Fruit fly (Drosophila melanogaster) whole organism, embryonic: Measurements from ENCODE around the gene bab1.

Experiments used
- BEAF-32 ChIP-seq: fragments of 200-800 bp; sonication (Bioruptor generic); optimal IDR thresholded peaks from 3 replicates; lab custom pipeline; 2017; ENCODE audit warnings: missing biosample characterization, missing genetic modification characterization, mild to moderate bottlenecking, moderate library complexity, missing genetic modification reagents
- Blimp-1 ChIP-seq: fragments of 200-800 bp; sonication (Bioruptor generic); optimal IDR thresholded peaks from 3 replicates; lab custom pipeline; 2018; ENCODE audit warnings: missing biosample characterization, missing genetic modification characterization, mild to moderate bottlenecking, moderate library complexity, missing genetic modification reagents
- CG10147 ChIP-seq: fragments of 200-800 bp; sonication (Bioruptor generic); optimal IDR thresholded peaks from 2 replicates; lab custom pipeline; 2019; ENCODE audit warnings: missing biosample characterization, mild to moderate bottlenecking, missing genetic modification characterization, moderate library complexity
- CG11560 ChIP-seq: fragments of 200-800 bp; sonication (Bioruptor generic); IDR thresholded peaks from 3 replicates; pipeline ENCODE4 v1.3.6; 2022; ENCODE audit warnings: missing biosample characterization, missing genetic modification characterization
- CG1233 ChIP-seq: fragments of 200-800 bp; sonication (Bioruptor generic); optimal IDR thresholded peaks from 4 replicates; lab custom pipeline; 2018; ENCODE audit warnings: missing biosample characterization, mild to moderate bottlenecking, missing genetic modification characterization
- CG15479 ChIP-seq: fragments of 200-800 bp; sonication (Bioruptor generic); optimal IDR thresholded peaks from 3 replicates; lab custom pipeline; 2019; ENCODE audit warnings: missing biosample characterization, mild to moderate bottlenecking, missing genetic modification characterization, moderate library complexity
- CG18011 ChIP-seq: fragments of 200-800 bp; sonication (Bioruptor generic); optimal IDR thresholded peaks from 2 replicates; lab custom pipeline; 2017; ENCODE audit warnings: missing biosample characterization, missing genetic modification characterization, mild to moderate bottlenecking, moderate library complexity, missing genotype
- CG18619 ChIP-seq: fragments of 200-800 bp; sonication (Bioruptor generic); optimal IDR thresholded peaks from 3 replicates; lab custom pipeline; 2017; ENCODE audit warnings: missing biosample characterization, mild to moderate bottlenecking, missing genetic modification characterization
- CG2116 ChIP-seq: fragments of 200-800 bp; sonication (Bioruptor generic); optimal IDR thresholded peaks from 3 replicates; lab custom pipeline; 2018; ENCODE audit warnings: missing biosample characterization, mild to moderate bottlenecking, missing genetic modification characterization
- CG2129 ChIP-seq: fragments of 200-800 bp; sonication (Bioruptor generic); IDR thresholded peaks from 2 replicates; pipeline ENCODE4 v1.3.6; 2022; ENCODE audit warnings: missing biosample characterization, missing genetic modification characterization; ENCODE audit not compliant: partially characterized antibody
- CG3995 ChIP-seq: fragments of 200-800 bp; sonication (Bioruptor generic); optimal IDR thresholded peaks from 3 replicates; lab custom pipeline; 2016; ENCODE audit warnings: missing biosample characterization, missing genetic modification characterization
- CG4360 ChIP-seq: fragments of 200-800 bp; sonication (Bioruptor generic); IDR thresholded peaks from 2 replicates; pipeline ENCODE4 v1.3.6; 2022; ENCODE audit warnings: missing biosample characterization, missing genetic modification characterization
- CG6689 ChIP-seq: fragments of 200-800 bp; sonication (Bioruptor generic); IDR thresholded peaks from 2 replicates; pipeline ENCODE4 v1.3.6; 2022; ENCODE audit warnings: missing biosample characterization, missing genetic modification characterization
- CG7357 ChIP-seq: fragments of 200-800 bp; sonication (Bioruptor generic); IDR thresholded peaks from 3 replicates; pipeline ENCODE4 v1.3.6; 2022; ENCODE audit warnings: missing biosample characterization, missing genetic modification characterization
- CHES-1-like ChIP-seq: fragments of 200-800 bp; sonication (Bioruptor generic); optimal IDR thresholded peaks from 2 replicates; lab custom pipeline; 2016; ENCODE audit warnings: missing biosample characterization, missing genetic modification characterization
- CoRest ChIP-seq: fragments of 200-800 bp; sonication (Bioruptor generic); optimal IDR thresholded peaks from 3 replicates; lab custom pipeline; 2018; ENCODE audit warnings: missing biosample characterization, mild to moderate bottlenecking, missing genetic modification characterization, moderate library complexity
- D19A ChIP-seq: fragments of 200-800 bp; optimal IDR thresholded peaks from 3 replicates; lab custom pipeline; 2019; ENCODE audit warnings: missing biosample characterization, mild to moderate bottlenecking, missing genetic modification characterization, moderate library complexity
- D19B ChIP-seq: fragments of 200-800 bp; sonication (Bioruptor generic); optimal IDR thresholded peaks from 2 replicates; lab custom pipeline; 2017; ENCODE audit warnings: missing biosample characterization, mild to moderate bottlenecking, missing genetic modification characterization
- Dll ChIP-seq: fragments of 200-800 bp; sonication (Bioruptor generic); IDR thresholded peaks from 4 replicates; pipeline ENCODE4 v1.3.6; 2022; ENCODE audit warnings: missing biosample characterization, missing genetic modification characterization; ENCODE audit not compliant: partially characterized antibody
- Doc3 ChIP-seq: fragments of 200-800 bp; sonication (Bioruptor generic); IDR thresholded peaks from 3 replicates; pipeline ENCODE4 v1.3.6; 2022; ENCODE audit warnings: missing biosample characterization, missing genetic modification characterization; ENCODE audit not compliant: partially characterized antibody
- ERR ChIP-seq: fragments of 200-800 bp; sonication (Bioruptor generic); optimal IDR thresholded peaks from 2 replicates; lab custom pipeline; 2016; ENCODE audit warnings: missing biosample characterization, missing genetic modification characterization
- Ets97D ChIP-seq: fragments of 200-800 bp; sonication (Bioruptor generic); optimal IDR thresholded peaks from 3 replicates; lab custom pipeline; 2016; ENCODE audit warnings: missing biosample characterization, missing genetic modification characterization
- Hey ChIP-seq: fragments of 200-800 bp; sonication (Bioruptor generic); optimal IDR thresholded peaks from 3 replicates; lab custom pipeline; 2018; ENCODE audit warnings: missing biosample characterization, mild to moderate bottlenecking, missing genetic modification characterization
- Hmr ChIP-seq: fragments of 200-800 bp; sonication (Bioruptor generic); optimal IDR thresholded peaks from 3 replicates; lab custom pipeline; 2017; ENCODE audit warnings: mild to moderate bottlenecking, missing biosample characterization, missing genetic modification reagents, missing genetic modification characterization
- Hr78 ChIP-seq, 2 experiments: fragments of 200-800 bp in 1 of 2; fragments of >200 bp in 1 of 2; sonication (Bioruptor generic) in 1 of 2; optimal IDR thresholded peaks; 2 replicates each; lab custom pipeline; 2017 to 2019; ENCODE audit warnings: missing biosample characterization in 2 of 2, missing genetic modification characterization in 2 of 2, mild to moderate bottlenecking in 1 of 2, moderate library complexity in 1 of 2
- Jarid2 ChIP-seq: fragments of 200-800 bp; sonication (Bioruptor generic); optimal IDR thresholded peaks from 3 replicates; lab custom pipeline; 2017; ENCODE audit warnings: mild to moderate bottlenecking, missing biosample characterization, missing genetic modification reagents, missing genetic modification characterization
- MTF-1 ChIP-seq: fragments of 200-800 bp; sonication (Bioruptor generic); optimal IDR thresholded peaks from 2 replicates; lab custom pipeline; 2018; ENCODE audit warnings: missing biosample characterization, mild to moderate bottlenecking, missing genetic modification characterization, borderline replicate concordance
- Max ChIP-seq: fragments of 200-800 bp; sonication (Bioruptor generic); optimal IDR thresholded peaks from 2 replicates; lab custom pipeline; 2016; ENCODE audit warnings: missing biosample characterization, mild to moderate bottlenecking, missing genetic modification characterization
- Meics ChIP-seq: fragments of 200-800 bp; sonication (Bioruptor generic); optimal IDR thresholded peaks from 2 replicates; lab custom pipeline; 2017; ENCODE audit warnings: missing biosample characterization, mild to moderate bottlenecking, missing genetic modification characterization
- Nf-YC ChIP-seq: fragments of 200-800 bp; optimal IDR thresholded peaks from 3 replicates; lab custom pipeline; 2019; ENCODE audit warnings: missing biosample characterization, mild to moderate bottlenecking, missing genetic modification characterization, moderate library complexity
- PHDP ChIP-seq: fragments of 200-800 bp; sonication (Bioruptor generic); optimal IDR thresholded peaks from 3 replicates; lab custom pipeline; 2018; ENCODE audit warnings: missing biosample characterization, mild to moderate bottlenecking, missing genetic modification characterization, moderate library complexity
- Scr ChIP-seq: fragments of 200-800 bp; sonication (Bioruptor generic); IDR thresholded peaks from 2 replicates; pipeline ENCODE4 v1.3.6; 2022; ENCODE audit warnings: missing biosample characterization, missing genetic modification characterization; ENCODE audit not compliant: partially characterized antibody
- Ssrp ChIP-seq: fragments of 200-800 bp; sonication (Bioruptor generic); optimal IDR thresholded peaks from 2 replicates; lab custom pipeline; 2018; ENCODE audit warnings: missing biosample characterization, mild to moderate bottlenecking, missing genetic modification characterization, moderate library complexity
- Tbp ChIP-seq: fragments of >200 bp; optimal IDR thresholded peaks from 2 replicates; lab custom pipeline; 2018; ENCODE audit warnings: missing biosample characterization, missing genetic modification characterization
- br ChIP-seq: fragments of >200 bp; optimal IDR thresholded peaks from 2 replicates; lab custom pipeline; 2017
- chif ChIP-seq, 2 experiments: fragments of 200-800 bp; sonication (Bioruptor generic); optimal IDR thresholded peaks; 3 replicates each; lab custom pipeline; 2016; ENCODE audit warnings: missing biosample characterization in 2 of 2, missing genetic modification characterization in 2 of 2
- crc ChIP-seq: fragments of 200-800 bp; sonication (Bioruptor generic); optimal IDR thresholded peaks from 2 replicates; lab custom pipeline; 2016; ENCODE audit warnings: missing biosample characterization, missing genetic modification characterization
- fu2 ChIP-seq: fragments of 200-800 bp; sonication (Bioruptor generic); optimal IDR thresholded peaks from 2 replicates; lab custom pipeline; 2016; ENCODE audit warnings: missing biosample characterization, missing genetic modification characterization
- gro ChIP-seq: fragments of 200-800 bp; sonication (Bioruptor generic); optimal IDR thresholded peaks from 2 replicates; lab custom pipeline; 2016; ENCODE audit warnings: missing biosample characterization, missing genetic modification characterization
- gsb ChIP-seq: fragments of 200-800 bp; sonication (Bioruptor generic); IDR thresholded peaks from 2 replicates; pipeline ENCODE4 v1.3.6; 2022; ENCODE audit warnings: missing biosample characterization, missing genetic modification characterization
- h ChIP-seq: fragments of >200 bp; optimal IDR thresholded peaks from 2 replicates; lab custom pipeline; 2017
- lab ChIP-seq: fragments of 200-800 bp; sonication (Bioruptor generic); optimal IDR thresholded peaks from 3 replicates; lab custom pipeline; 2017; ENCODE audit warnings: missing biosample characterization, missing genetic modification characterization, mild to moderate bottlenecking, moderate library complexity, missing genetic modification reagents
- lmd ChIP-seq: fragments of 200-800 bp; sonication (Bioruptor generic); IDR thresholded peaks from 2 replicates; pipeline ENCODE4 v1.3.6; 2022; ENCODE audit warnings: missing biosample characterization, missing genetic modification characterization
- onecut ChIP-seq: fragments of 200-800 bp; sonication (Bioruptor generic); IDR thresholded peaks from 2 replicates; pipeline ENCODE4 v1.3.6; 2022; ENCODE audit warnings: missing biosample characterization, missing genetic modification characterization
- pan ChIP-seq, 4 experiments: fragments of >200 bp in 3 of 4; fragments of 200-800 bp in 1 of 4; sonication (Bioruptor generic) in 1 of 4; optimal IDR thresholded peaks in 3 of 4; IDR thresholded peaks in 1 of 4; 2 replicates each; pipeline versions ENCODE4 v1.3.6 to Lab custom; 2017 to 2022; ENCODE audit warnings: missing biosample characterization in 2 of 4, missing genetic modification characterization in 2 of 4, mixed read lengths in 1 of 4
- pros ChIP-seq: fragments of 200-800 bp; sonication (Bioruptor generic); optimal IDR thresholded peaks from 3 replicates; lab custom pipeline; 2019; ENCODE audit warnings: missing biosample characterization, mild to moderate bottlenecking, missing genetic modification characterization, moderate library complexity
- slbo ChIP-seq: fragments of 200-800 bp; sonication (Bioruptor generic); IDR thresholded peaks from 2 replicates; pipeline ENCODE4 v1.3.6; 2022; ENCODE audit warnings: missing biosample characterization, missing genetic modification characterization
- tna ChIP-seq: fragments of 200-800 bp; sonication (Bioruptor generic); IDR thresholded peaks from 2 replicates; pipeline ENCODE4 v1.3.6; 2022; ENCODE audit warnings: missing biosample characterization, missing genetic modification characterization; ENCODE audit not compliant: partially characterized antibody
- trem ChIP-seq: fragments of 200-800 bp; optimal IDR thresholded peaks from 3 replicates; lab custom pipeline; 2019; ENCODE audit warnings: missing biosample characterization, mild to moderate bottlenecking, missing genetic modification characterization, moderate library complexity
- unpg ChIP-seq: fragments of 200-800 bp; sonication (Bioruptor generic); optimal IDR thresholded peaks from 3 replicates; lab custom pipeline; 2018; ENCODE audit warnings: missing biosample characterization, mild to moderate bottlenecking, missing genetic modification characterization, moderate library complexity

Gene bab1

dm6 chr3L:1086305-1086733 lies 14.6 kb downstream of the bab1 start:
- TF ChIP-seq chif (GFP tag; optimal IDR thresholded peaks at IDR 0.05; lab: Kevin White, UChicago) (no peak), CG2116 (GFP tag; lab: Kevin White, UChicago) (peak; percentile 55), slbo (peak; percentile 56), unpg (GFP tag; lab: Kevin White, UChicago) (peak; percentile 70), h (lab: Kevin White, UChicago) (no peak), CG4360 (GFP tag; lab: Robert Waterston, UW) (no peak), BEAF-32 (GFP tag; lab: Kevin White, UChicago) (no peak), fu2 (GFP tag; lab: Kevin White, UChicago) (no peak), pros (GFP tag; lab: Kevin White, UChicago) (no peak), Hr78 (GFP tag; optimal IDR thresholded peaks at IDR 0.05; lab: Kevin White, UChicago) (peak in 1 of 2 experiments; percentile 39), Max (GFP tag; lab: Kevin White, UChicago) (no peak), br (lab: Kevin White, UChicago) (no peak), Blimp-1 (peak; percentile 73), lmd (GFP tag; lab: Robert Waterston, UW) (peak; percentile 45), Tbp (no peak), crc (GFP tag; lab: Kevin White, UChicago) (peak; percentile 54), Doc3 (GFP tag; lab: Robert Waterston, UW) (no peak), CG2129 (no peak), trem (tag; lab: Kevin White, UChicago) (no peak), gsb (GFP tag; lab: Robert Waterston, UW) (peak; percentile 67), tna (GFP tag; lab: Robert Waterston, UW) (no peak), Hey (tag; lab: Kevin White, UChicago) (peak; percentile 73), CG3995 (GFP tag; lab: Kevin White, UChicago) (no peak), Hmr (GFP tag; lab: Kevin White, UChicago) (peak; percentile 87), Nf-YC (tag; lab: Kevin White, UChicago) (no peak), Ssrp (tag; lab: Kevin White, UChicago) (no peak), ERR (GFP tag; lab: Kevin White, UChicago) (no peak), Dll (no peak), CG6689 (GFP tag; lab: Robert Waterston, UW) (peak; percentile 49), MTF-1 (peak; percentile 89), CG15479 (GFP tag; lab: Kevin White, UChicago) (no peak), D19A (tag; lab: Kevin White, UChicago) (peak; percentile 43), onecut (GFP tag; lab: Robert Waterston, UW) (peak; percentile 58), CHES-1-like (GFP tag; lab: Kevin White, UChicago) (no peak), PHDP (tag; lab: Kevin White, UChicago) (peak; percentile 91), CG18619 (peak; percentile 73), Meics (peak; percentile 72), CoRest (tag; lab: Kevin White, UChicago) (peak; percentile 66), Jarid2 (peak; percentile 45), CG18011 (GFP tag; lab: Kevin White, UChicago) (peak; percentile 62), CG11560 (tag; lab: Robert Waterston, UW) (no peak), D19B (peak; percentile 56), Scr (GFP tag; lab: Robert Waterston, UW) (no peak), CG10147 (GFP tag; lab: Kevin White, UChicago) (peak; percentile 76), pan (optimal IDR thresholded peaks at IDR 0.05; lab: Kevin White, UChicago) (no peak), pan (GFP tag; optimal IDR thresholded peaks at IDR 0.05 in 1 of 2, IDR thresholded peaks at IDR 0.05 in 1 of 2) (peak in 1 of 2 experiments; percentile 63), Ets97D (GFP tag; lab: Kevin White, UChicago) (no peak), gro (no peak), lab (peak; percentile 91), CG1233 (peak; percentile 77), CG7357 (GFP tag; lab: Robert Waterston, UW) (no peak)
